Worm (Caenorhabditis elegans) whole organism, L1 larva: ENCODE results near the gene toca-1.

ENCODE experiments used
- C04F5.9 ChIP-seq: sonication (generic microtip); optimal IDR thresholded peaks from 2 replicates; lab custom pipeline; 2016; ENCODE audit warnings: missing genetic modification characterization, missing compliant biosample characterization
- C16A3.4 ChIP-seq: fragments of 150-350 bp; optimal IDR thresholded peaks from 2 replicates; lab custom pipeline; 2014; ENCODE audit warnings: missing biosample characterization, missing genetic modification characterization
- C34B4.2 ChIP-seq: sonication (generic microtip); optimal IDR thresholded peaks from 2 replicates; lab custom pipeline; 2017; ENCODE audit warnings: mild to moderate bottlenecking, missing genetic modification characterization, missing compliant biosample characterization
- aha-1 ChIP-seq: fragments of 150-350 bp; optimal IDR thresholded peaks from 2 replicates; lab custom pipeline; 2014; ENCODE audit warnings: missing biosample characterization, missing genetic modification characterization
- alr-1 ChIP-seq: fragments of 200-800 bp; sonication (Bioruptor generic); optimal IDR thresholded peaks from 2 replicates; lab custom pipeline; 2018; ENCODE audit warnings: borderline replicate concordance, mild to moderate bottlenecking, missing genetic modification characterization, missing compliant biosample characterization
- ama-1 ChIP-seq: fragments of 150-350 bp; optimal IDR thresholded peaks from 2 replicates; lab custom pipeline; 2014
- blmp-1 ChIP-seq: fragments of 150-350 bp; optimal IDR thresholded peaks from 2 replicates; lab custom pipeline; 2014; ENCODE audit warnings: missing biosample characterization, missing genetic modification characterization
- ceh-82 ChIP-seq, 3 experiments: fragments of 150-350 bp in 1 of 3; sonication (generic microtip) in 2 of 3; optimal IDR thresholded peaks; 2 replicates each; lab custom pipeline; 2014 to 2017; ENCODE audit warnings: missing biosample characterization in 3 of 3, missing genetic modification characterization in 3 of 3
- ceh-88 ChIP-seq: fragments of 200-800 bp; sonication (Bioruptor generic); IDR thresholded peaks from 2 replicates; pipeline ENCODE4 v1.3.6; 2022; ENCODE audit warnings: missing genetic modification characterization, missing compliant biosample characterization
- efl-1 ChIP-seq, 4 experiments: fragments of 150-350 bp; optimal IDR thresholded peaks in 3 of 4; peaks in 1 of 4; 1 replicate in 1 of 4; 2 replicates in 3 of 4; lab custom pipeline; 2014; ENCODE audit warnings: missing biosample characterization in 2 of 4, missing genetic modification characterization in 2 of 4, missing genetic modification reagents in 2 of 4
- egl-13 ChIP-seq: sonication (generic microtip); optimal IDR thresholded peaks from 2 replicates; lab custom pipeline; 2016; ENCODE audit warnings: missing genotype, missing genetic modification reagents, missing genetic modification characterization, missing compliant biosample characterization
- elt-3 ChIP-seq, 6 experiments: fragments of 150-350 bp in 1 of 6; sonication (generic microtip); optimal IDR thresholded peaks; 2 replicates each; lab custom pipeline; 2017 to 2018; ENCODE audit warnings: missing biosample characterization in 6 of 6, missing genetic modification characterization in 6 of 6, inconsistent platforms in 1 of 6
- ets-5 ChIP-seq: fragments of 200-800 bp; sonication (Bioruptor generic); IDR thresholded peaks from 2 replicates; pipeline ENCODE4 v1.3.6; 2022; ENCODE audit warnings: missing genetic modification characterization, missing compliant biosample characterization
- fkh-10 ChIP-seq: sonication (generic microtip); optimal IDR thresholded peaks from 2 replicates; lab custom pipeline; 2017; ENCODE audit warnings: missing biosample characterization, missing genetic modification reagents, missing genetic modification characterization
- fkh-4 ChIP-seq: sonication (generic microtip); optimal IDR thresholded peaks from 2 replicates; lab custom pipeline; 2016; ENCODE audit warnings: missing compliant biosample characterization, missing genetic modification characterization, borderline replicate concordance
- fkh-8 ChIP-seq: sonication (generic microtip); optimal IDR thresholded peaks from 2 replicates; lab custom pipeline; 2016; ENCODE audit warnings: mild to moderate bottlenecking, missing genetic modification characterization, missing compliant biosample characterization
- fos-1 ChIP-seq: fragments of 150-350 bp; optimal IDR thresholded peaks from 2 replicates; lab custom pipeline; 2014; ENCODE audit warnings: missing biosample characterization, missing genetic modification characterization
- grh-1 ChIP-seq: fragments of 200-800 bp; sonication (Bioruptor generic); IDR thresholded peaks from 2 replicates; pipeline ENCODE4 v1.3.6; 2022; ENCODE audit warnings: missing genetic modification reagents, missing genetic modification characterization, missing compliant biosample characterization
- hpl-2 ChIP-seq: fragments of 150-350 bp; optimal IDR thresholded peaks from 2 replicates; lab custom pipeline; 2014; ENCODE audit warnings: missing biosample characterization, missing genetic modification reagents, missing genetic modification characterization
- isw-1 ChIP-seq: fragments of 200-800 bp; sonication (Bioruptor generic); IDR thresholded peaks from 2 replicates; pipeline ENCODE4 v1.3.6; 2022; ENCODE audit warnings: missing genetic modification characterization, missing compliant biosample characterization
- jun-1 ChIP-seq: fragments of 150-350 bp; optimal IDR thresholded peaks from 2 replicates; lab custom pipeline; 2014; ENCODE audit warnings: missing biosample characterization, missing genetic modification reagents, missing genetic modification characterization
- lin-13 ChIP-seq: fragments of 150-350 bp; optimal IDR thresholded peaks from 2 replicates; lab custom pipeline; 2014; ENCODE audit warnings: missing biosample characterization, missing genetic modification reagents, missing genetic modification characterization
- lin-14 ChIP-seq: fragments of 200-800 bp; sonication (Bioruptor generic); optimal IDR thresholded peaks from 2 replicates; lab custom pipeline; 2018; ENCODE audit warnings: mild to moderate bottlenecking, missing genetic modification characterization, moderate library complexity, missing compliant biosample characterization
- lin-15B ChIP-seq: fragments of 150-350 bp; sonication (generic microtip); optimal IDR thresholded peaks from 3 replicates; lab custom pipeline; 2014; ENCODE audit warnings: missing biosample characterization, missing genetic modification characterization
- lin-35 ChIP-seq, 2 experiments: fragments of 150-350 bp; optimal IDR thresholded peaks; 2 replicates each; lab custom pipeline; 2014; ENCODE audit warnings: missing biosample characterization in 2 of 2, missing genetic modification characterization in 2 of 2, missing genetic modification reagents in 2 of 2
- lsy-2 ChIP-seq, 2 experiments: fragments of 150-350 bp; optimal IDR thresholded peaks; 2 replicates each; lab custom pipeline; 2014; ENCODE audit warnings: missing biosample characterization in 2 of 2, missing genetic modification characterization in 2 of 2
- mab-9 ChIP-seq: fragments of 200-800 bp; sonication (Bioruptor generic); IDR thresholded peaks from 2 replicates; pipeline ENCODE4 v1.3.6; 2022; ENCODE audit warnings: missing genetic modification reagents, missing genetic modification characterization, missing compliant biosample characterization
- mdl-1 ChIP-seq, 2 experiments: fragments of 150-350 bp; optimal IDR thresholded peaks; 2 replicates each; lab custom pipeline; 2014 to 2017; ENCODE audit warnings: missing biosample characterization in 2 of 2, missing genetic modification characterization in 2 of 2, inconsistent platforms in 1 of 2
- mep-1 ChIP-seq: fragments of 150-350 bp; optimal IDR thresholded peaks from 2 replicates; lab custom pipeline; 2014; ENCODE audit warnings: missing biosample characterization, missing genetic modification characterization
- nhr-11 ChIP-seq: fragments of 150-350 bp; optimal IDR thresholded peaks from 2 replicates; lab custom pipeline; 2014; ENCODE audit warnings: missing biosample characterization, missing genetic modification characterization
- nhr-19 ChIP-seq: fragments of 200-800 bp; sonication (Bioruptor generic); conservative IDR thresholded peaks from 2 replicates; pipeline ENCODE4 v1.3.6; 2022; ENCODE audit warnings: missing genetic modification characterization, missing compliant biosample characterization
- nhr-20 ChIP-seq: sonication (generic microtip); optimal IDR thresholded peaks from 2 replicates; lab custom pipeline; 2016; ENCODE audit warnings: mild to moderate bottlenecking, missing genetic modification characterization, missing compliant biosample characterization
- nhr-47 ChIP-seq: sonication (generic microtip); optimal IDR thresholded peaks from 2 replicates; lab custom pipeline; 2016; ENCODE audit warnings: mild to moderate bottlenecking, missing genetic modification characterization, moderate library complexity, missing compliant biosample characterization
- nhr-71 ChIP-seq: sonication (generic microtip); optimal IDR thresholded peaks from 2 replicates; lab custom pipeline; 2016; ENCODE audit warnings: mild to moderate bottlenecking, missing genetic modification characterization, moderate library complexity, missing compliant biosample characterization
- nhr-84 ChIP-seq: sonication (generic microtip); optimal IDR thresholded peaks from 2 replicates; lab custom pipeline; 2017; ENCODE audit warnings: missing biosample characterization, missing genetic modification characterization
- nhr-85 ChIP-seq: sonication (generic microtip); peaks from one replicate; lab custom pipeline; 2016; ENCODE audit warnings: missing genetic modification characterization, inconsistent platforms, missing compliant biosample characterization
- nhr-90 ChIP-seq: sonication (generic microtip); optimal IDR thresholded peaks from 2 replicates; lab custom pipeline; 2016; ENCODE audit warnings: mild to moderate bottlenecking, missing genetic modification characterization, missing compliant biosample characterization; ENCODE audit not compliant: poor library complexity
- pag-3 ChIP-seq: sonication (generic microtip); optimal IDR thresholded peaks from 2 replicates; lab custom pipeline; 2017; ENCODE audit warnings: missing genetic modification characterization, mild to moderate bottlenecking, missing compliant biosample characterization, antibody characterized with exemption, borderline replicate concordance; ENCODE audit not compliant: insufficient read depth
- pqm-1 ChIP-seq: sonication (generic microtip); optimal IDR thresholded peaks from 3 replicates; lab custom pipeline; 2017; ENCODE audit warnings: missing biosample characterization, missing genetic modification characterization
- rnt-1 ChIP-seq: sonication (generic microtip); optimal IDR thresholded peaks from 2 replicates; lab custom pipeline; 2016; ENCODE audit warnings: mild to moderate bottlenecking, missing genetic modification characterization, moderate library complexity, missing compliant biosample characterization
- skn-1 ChIP-seq: fragments of 150-350 bp; optimal IDR thresholded peaks from 2 replicates; lab custom pipeline; 2014; ENCODE audit warnings: missing biosample characterization, missing genetic modification characterization
- snpc-4 ChIP-seq: fragments of 150-350 bp; optimal IDR thresholded peaks from 2 replicates; lab custom pipeline; 2014; ENCODE audit warnings: missing biosample characterization, missing genetic modification characterization
- snu-23 ChIP-seq: sonication (generic microtip); optimal IDR thresholded peaks from 2 replicates; lab custom pipeline; 2016; ENCODE audit warnings: missing genetic modification characterization, missing compliant biosample characterization
- unc-30 ChIP-seq: sonication (generic microtip); optimal IDR thresholded peaks from 2 replicates; lab custom pipeline; 2017; ENCODE audit warnings: missing biosample characterization, missing genetic modification characterization
- zip-4 ChIP-seq: fragments of 200-800 bp; sonication (Bioruptor generic); optimal IDR thresholded peaks from 2 replicates; lab custom pipeline; 2018; ENCODE audit warnings: mild to moderate bottlenecking, missing genetic modification characterization, moderate library complexity, missing compliant biosample characterization
- ztf-4 ChIP-seq: fragments of 150-350 bp; optimal IDR thresholded peaks from 2 replicates; lab custom pipeline; 2014; ENCODE audit warnings: missing biosample characterization, missing genetic modification characterization

The toca-1 gene

ce11 chrX:1529013-1529412 is 7.7 kb upstream of the toca-1 start:
- TF ChIP-seq lin-14 (GFP tag; lab: Kevin White, UChicago) (peak; percentile 81), pqm-1 (no peak), efl-1 (optimal IDR thresholded peaks at IDR 0.05; lab: Kevin White, UChicago) (no peak), efl-1 (GFP tag; optimal IDR thresholded peaks at IDR 0.05 in 1 of 2; lab: Kevin White, UChicago) (peak in 1 of 2 experiments; percentile 60), aha-1 (tag; lab: Kevin White, UChicago) (no peak), nhr-19 (GFP tag; lab: Robert Waterston, UW) (0 out of 2 replicates have a peak, but pooled peaks have one; percentile 25), fkh-4 (no peak), skn-1 (tag; lab: Kevin White, UChicago) (peak; percentile 12), rnt-1 (tag; lab: Kevin White, UChicago) (peak; percentile 47), nhr-71 (tag; lab: Kevin White, UChicago) (peak; percentile 8)
- TF ChIP-seq, all 84 proteins: peak for 6

DNA sequence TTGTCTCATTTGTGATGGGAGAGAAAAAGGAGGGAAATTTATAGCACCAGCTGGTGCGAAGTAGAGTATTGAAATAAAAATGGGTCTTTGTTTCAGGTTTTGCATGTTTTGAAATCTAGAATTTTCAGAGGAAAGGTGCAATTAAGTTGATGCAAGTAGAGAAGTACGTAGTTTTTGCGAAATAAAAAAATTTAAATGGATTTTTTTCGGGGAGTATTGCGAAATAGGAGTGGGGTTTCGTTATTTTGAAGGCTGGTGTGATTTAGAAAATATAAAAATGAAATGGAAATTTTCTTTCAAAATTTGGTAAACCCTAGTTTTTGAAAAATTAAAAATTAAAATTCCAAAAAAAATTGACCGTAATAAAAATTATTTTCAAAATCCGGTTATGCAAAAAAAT is 6.8 kb upstream of the toca-1 start:
- TF ChIP-seq ceh-88 (GFP tag; lab: Robert Waterston, UW): no peak
- no peak for TF ChIP-seq unc-30 (tag; lab: Kevin White, UChicago)
- no peak for TF ChIP-seq pqm-1
- peak; percentile 68 for TF ChIP-seq zip-4 (GFP tag; lab: Kevin White, UChicago)
- TF ChIP-seq skn-1 (tag; lab: Kevin White, UChicago): peak; percentile 42

ce11 chrX:1527338-1527737 is 6.1 kb upstream of the toca-1 start:
- TF ChIP-seq elt-3 (tag; optimal IDR thresholded peaks at IDR 0.05; lab: Kevin White, UChicago) (peak in 2 of 6 experiments; percentile 38 to 56), nhr-71 (tag; lab: Kevin White, UChicago) (peak; percentile 54), blmp-1 (tag; lab: Kevin White, UChicago) (peak; percentile 69), C16A3.4 (tag; lab: Kevin White, UChicago) (peak; percentile 16), mdl-1 (tag; optimal IDR thresholded peaks at IDR 0.05; lab: Kevin White, UChicago) (peak in 1 of 2 experiments; percentile 48), lin-15B (no peak), nhr-11 (tag; lab: Kevin White, UChicago) (no peak), mep-1 (tag; lab: Kevin White, UChicago) (peak; percentile 70), grh-1 (no peak), ama-1 (no peak), C04F5.9 (tag; lab: Kevin White, UChicago) (no peak), C34B4.2 (no peak), nhr-20 (peak; percentile 76), rnt-1 (tag; lab: Kevin White, UChicago) (peak; percentile 24), lin-13 (no peak), ceh-82 (tag; optimal IDR thresholded peaks at IDR 0.05; lab: Kevin White, UChicago) (peak in 1 of 3 experiments; percentile 10), lsy-2 (tag; optimal IDR thresholded peaks at IDR 0.05; lab: Kevin White, UChicago) (peak in 1 of 2 experiments; percentile 35), skn-1 (tag; lab: Kevin White, UChicago) (peak; percentile 70), alr-1 (tag; lab: Kevin White, UChicago) (no peak), nhr-47 (tag; lab: Kevin White, UChicago) (peak; percentile 35), snpc-4 (tag; lab: Kevin White, UChicago) (no peak), fkh-10 (GFP tag; lab: Kevin White, UChicago) (no peak), nhr-85 (peak; percentile 91), jun-1 (tag; lab: Kevin White, UChicago) (no peak), pag-3 (peak; percentile 10), efl-1 (optimal IDR thresholded peaks at IDR 0.05; lab: Kevin White, UChicago) (no peak), efl-1 (GFP tag; optimal IDR thresholded peaks at IDR 0.05 in 1 of 2; lab: Kevin White, UChicago) (peak in 1 of 2 experiments; percentile 76), nhr-84 (tag; lab: Kevin White, UChicago) (no peak), hpl-2 (no peak), egl-13 (tag; lab: Kevin White, UChicago) (no peak), ztf-4 (tag; lab: Kevin White, UChicago) (no peak), lin-35 (GFP tag; optimal IDR thresholded peaks at IDR 0.05; lab: Kevin White, UChicago) (peak in 1 of 2 experiments; percentile 45), fkh-8 (tag; lab: Kevin White, UChicago) (no peak), isw-1 (GFP tag; lab: Robert Waterston, UW) (no peak), zip-4 (GFP tag; lab: Kevin White, UChicago) (no peak), fos-1 (tag; lab: Kevin White, UChicago) (no peak), mab-9 (0 out of 2 replicates have a peak, but pooled peaks have one; percentile 8), lin-14 (GFP tag; lab: Kevin White, UChicago) (peak; percentile 76), snu-23 (peak; percentile 81), nhr-90 (tag; lab: Kevin White, UChicago) (peak; percentile 53), ets-5 (no peak)
